Worm (Caenorhabditis elegans): Measurements from ENCODE around the gene T01C1.4.

The T01C1.4 gene

DNA sequence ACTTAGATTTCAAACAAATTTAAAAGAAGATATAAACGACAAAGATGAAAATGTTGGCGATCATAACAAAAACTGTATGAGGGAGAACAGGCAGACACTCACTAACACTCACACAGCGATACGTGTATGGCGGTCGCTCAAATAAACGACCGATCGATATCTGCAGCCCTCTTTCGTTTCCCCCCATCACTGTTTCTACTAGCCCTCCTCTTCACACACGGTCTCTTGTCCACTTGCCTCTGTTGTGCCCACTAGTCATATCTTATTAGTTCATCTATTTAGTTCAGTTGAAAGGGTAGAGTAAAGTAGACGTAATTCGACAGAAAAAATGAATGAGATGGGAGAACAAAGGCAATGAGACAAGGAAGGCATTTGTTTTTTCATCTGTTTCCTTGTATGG, 39.4 kb downstream of the T01C1.4 start:
- TF ChIP-seq dao-5 (tag; optimal IDR thresholded peaks at IDR 0.05) (no peak), him-1 (tag; optimal IDR thresholded peaks at IDR 0.05) (no peak), W03F9.2 (tag; optimal IDR thresholded peaks at IDR 0.05) (no peak)

DNA sequence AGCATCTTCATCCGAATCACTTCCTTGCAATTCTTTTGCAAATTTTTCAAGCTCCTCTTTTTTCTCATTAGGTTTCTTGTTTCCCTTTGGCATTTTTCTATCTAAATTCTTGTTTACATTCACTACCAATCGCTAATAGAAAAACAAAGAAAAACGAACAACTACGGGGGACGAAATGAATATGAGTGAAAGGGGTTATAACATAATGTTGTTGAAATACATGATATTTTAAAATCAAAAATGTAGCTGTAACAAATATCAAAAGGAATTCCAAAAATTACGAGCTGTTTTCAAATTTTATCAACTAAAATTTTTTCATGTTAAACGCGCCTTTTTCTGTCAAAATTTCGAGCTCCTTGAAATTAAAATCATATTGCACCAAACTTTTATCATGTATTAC, 39.9 kb downstream of the T01C1.4 start, which contains the start of gene F13E6.1:
Gene F13E6.1 (minus strand): TSS at position 101 of the 400 bp plus-strand sequence.
- TF ChIP-seq W03F9.2 (tag; optimal IDR thresholded peaks at IDR 0.05) = no peak
- no peak for TF ChIP-seq him-1 (tag; optimal IDR thresholded peaks at IDR 0.05)
- TF ChIP-seq dao-5 (tag; optimal IDR thresholded peaks at IDR 0.05) = no peak

DNA sequence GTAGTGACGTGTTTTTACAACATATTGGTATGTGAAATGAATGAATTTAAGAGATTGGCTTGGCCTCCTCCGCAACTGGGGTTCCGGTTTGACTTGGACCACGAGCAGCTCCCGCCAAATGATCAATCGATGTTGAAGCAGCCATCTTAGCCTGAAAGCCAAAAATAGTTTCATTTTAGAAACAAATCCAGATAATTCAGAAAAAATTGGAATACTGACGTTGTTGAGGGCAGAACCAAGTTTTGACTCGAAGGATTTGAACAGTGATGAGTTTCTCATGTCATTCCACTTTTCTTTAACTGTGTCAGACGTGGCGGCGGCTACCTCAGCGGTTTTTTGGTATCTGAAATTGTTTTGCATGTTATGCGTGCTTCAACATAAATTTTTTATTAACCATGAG, 41.0 kb downstream of the T01C1.4 start:
- TF ChIP-seq dao-5 (tag; optimal IDR thresholded peaks at IDR 0.05) (no peak), W03F9.2 (tag; optimal IDR thresholded peaks at IDR 0.05) (no peak), him-1 (tag; optimal IDR thresholded peaks at IDR 0.05) (no peak)

DNA sequence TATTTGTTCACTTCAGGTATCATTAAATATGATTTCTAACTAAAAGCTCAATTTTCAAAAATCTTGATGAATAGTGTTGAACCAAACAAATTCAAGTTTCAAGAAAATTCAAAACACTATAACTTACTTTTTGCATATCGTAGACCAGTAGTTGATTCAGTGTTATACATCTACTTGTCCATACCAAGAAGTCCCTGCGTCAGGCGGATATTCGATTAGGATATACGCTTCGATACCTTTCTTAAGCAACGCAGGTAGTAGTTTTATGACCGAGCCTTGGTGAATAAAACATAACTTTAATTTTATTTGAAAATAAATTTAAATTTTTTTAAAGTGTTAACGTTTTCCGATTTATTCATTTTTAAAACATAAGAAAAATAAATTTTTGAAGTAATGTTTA, 41.5 kb downstream of the T01C1.4 start:
- TF ChIP-seq him-1 (tag; optimal IDR thresholded peaks at IDR 0.05) (peak; percentile 12), W03F9.2 (tag; optimal IDR thresholded peaks at IDR 0.05) (no peak)

DNA sequence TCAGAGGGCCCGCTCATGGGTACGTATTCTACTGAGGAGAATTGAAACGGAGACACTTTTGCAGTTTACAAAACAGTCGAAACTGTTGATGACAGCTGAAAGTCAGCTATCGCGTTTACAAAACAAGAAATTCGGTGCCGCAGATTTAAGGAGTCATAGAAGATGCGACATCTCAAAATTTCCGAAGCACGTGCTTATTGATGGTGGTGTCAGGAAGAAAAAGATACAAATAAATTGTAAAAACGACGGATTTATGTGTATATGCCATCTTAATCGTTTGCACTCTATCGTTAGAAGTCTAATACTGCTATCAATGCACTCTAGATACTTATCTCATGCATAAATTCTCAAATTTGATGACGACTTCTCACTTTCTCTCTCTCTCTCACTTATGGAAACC, 42.7 kb downstream of the T01C1.4 start, which contains the start of gene F13E6.2:
Gene F13E6.2 (minus strand): TSS at position 101 of the 400 bp plus-strand sequence.
- TF ChIP-seq him-1 (tag; optimal IDR thresholded peaks at IDR 0.05) = no peak
- TF ChIP-seq dao-5 (tag; optimal IDR thresholded peaks at IDR 0.05) = no peak
- TF ChIP-seq W03F9.2 (tag; optimal IDR thresholded peaks at IDR 0.05) = no peak

DNA sequence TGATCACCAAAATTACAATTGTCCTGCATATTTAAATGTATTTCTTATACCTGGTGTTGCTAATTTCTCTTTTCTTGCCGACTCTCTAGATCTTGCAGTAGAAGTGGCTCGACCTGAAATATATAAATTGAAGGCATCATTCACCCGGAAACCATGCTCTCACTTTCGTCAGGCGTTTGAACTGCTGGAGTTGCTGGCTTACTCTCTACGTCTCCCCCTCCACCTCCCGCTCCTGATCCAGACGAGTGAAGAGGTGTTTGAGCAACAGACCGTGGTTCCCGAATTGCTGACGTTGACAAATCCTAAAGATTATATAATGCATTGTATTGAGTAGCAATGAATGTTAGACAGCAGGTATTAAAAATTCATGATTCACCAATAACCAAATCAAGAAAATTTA, 46.7 kb downstream of the T01C1.4 start:
- TF ChIP-seq dao-5 (tag; optimal IDR thresholded peaks at IDR 0.05) (no peak), him-1 (tag; optimal IDR thresholded peaks at IDR 0.05) (no peak), W03F9.2 (tag; optimal IDR thresholded peaks at IDR 0.05) (no peak)

DNA sequence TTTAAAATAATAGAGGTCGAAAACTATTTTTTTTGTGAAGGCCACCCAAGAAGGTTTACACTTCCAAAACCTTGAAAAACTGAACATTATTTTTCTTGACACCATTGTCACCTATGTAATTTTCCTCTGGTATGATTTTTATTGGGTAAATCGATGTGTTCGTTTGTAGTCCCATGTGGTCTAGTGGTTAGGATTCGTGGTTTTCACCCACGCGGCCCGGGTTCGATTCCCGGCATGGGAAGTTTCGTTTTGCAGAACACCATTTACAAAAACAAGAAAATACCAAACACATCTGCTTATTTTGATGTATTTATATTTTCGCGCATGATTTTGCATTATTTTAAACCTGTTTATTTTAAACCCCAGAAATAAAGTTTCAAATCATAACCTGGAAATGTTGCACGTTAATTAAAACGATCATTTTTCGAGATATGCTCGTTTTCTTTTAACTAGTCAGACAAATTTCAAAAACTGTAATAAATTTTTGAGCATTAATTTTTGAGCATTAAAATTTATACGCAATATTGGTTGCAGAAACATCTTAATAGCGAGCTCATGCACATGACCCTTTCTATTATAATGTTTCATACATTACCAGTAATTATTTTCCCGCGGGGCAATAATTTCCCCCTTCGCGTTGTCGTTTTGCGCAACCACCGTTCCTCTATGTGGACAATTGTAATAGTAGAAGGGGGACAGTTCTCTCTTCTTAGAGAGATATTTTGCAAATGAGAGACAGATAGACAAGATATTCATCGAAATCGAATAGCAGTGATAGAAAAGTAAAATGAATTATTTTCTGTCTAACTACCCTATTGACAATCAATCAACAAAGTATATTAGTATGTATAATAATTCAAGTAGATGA, 49.3 kb downstream of the T01C1.4 start:
- no peak for TF ChIP-seq him-1 (tag; optimal IDR thresholded peaks at IDR 0.05)
- TF ChIP-seq dao-5 (tag; optimal IDR thresholded peaks at IDR 0.05) = no peak
- no peak for TF ChIP-seq W03F9.2 (tag; optimal IDR thresholded peaks at IDR 0.05)

DNA sequence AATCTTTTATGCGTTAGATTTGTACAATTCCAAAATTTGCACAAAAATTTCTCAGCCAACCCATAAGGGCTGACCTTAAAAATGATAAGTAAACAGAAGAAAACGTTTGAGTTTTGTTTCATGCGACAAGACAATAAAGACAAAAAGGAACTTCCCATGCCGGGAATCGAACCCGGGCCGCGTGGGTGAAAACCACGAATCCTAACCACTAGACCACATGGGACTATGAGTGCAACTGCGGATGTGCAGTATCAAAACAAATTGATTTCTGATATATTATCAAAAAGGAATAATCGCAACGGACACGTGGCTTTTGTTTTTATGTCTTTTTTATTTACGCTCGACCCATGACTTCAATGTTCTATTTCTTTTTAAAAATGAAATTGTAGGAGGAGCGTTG, 50.0 kb downstream of the T01C1.4 start:
- TF ChIP-seq dao-5 (tag; optimal IDR thresholded peaks at IDR 0.05) = no peak
- TF ChIP-seq him-1 (tag; optimal IDR thresholded peaks at IDR 0.05) = no peak
- no peak for TF ChIP-seq W03F9.2 (tag; optimal IDR thresholded peaks at IDR 0.05)
